Worm (Caenorhabditis elegans) whole organism, L3 larva: ENCODE results near the gene cysl-2.

Experiments
- egl-27 ChIP-seq: sonication (generic microtip); optimal IDR thresholded peaks from 4 replicates; lab custom pipeline; 2017; ENCODE audit warnings: missing biosample characterization, missing genetic modification reagents, missing genetic modification characterization
- eor-1 ChIP-seq, 2 experiments: fragments of 150-350 bp; optimal IDR thresholded peaks; 2 replicates each; lab custom pipeline; 2014 to 2018; ENCODE audit warnings: missing biosample characterization in 2 of 2, missing genetic modification characterization in 2 of 2
- fkh-10 ChIP-seq: sonication (generic microtip); optimal IDR thresholded peaks from 2 replicates; lab custom pipeline; 2017; ENCODE audit warnings: missing biosample characterization, missing genetic modification reagents, missing genetic modification characterization
- mdl-1 ChIP-seq: fragments of 150-350 bp; optimal IDR thresholded peaks from 2 replicates; lab custom pipeline; 2014; ENCODE audit warnings: missing biosample characterization, missing genetic modification characterization
- nfya-1 ChIP-seq: sonication (generic microtip); optimal IDR thresholded peaks from 2 replicates; lab custom pipeline; 2017; ENCODE audit warnings: missing genetic modification characterization, mild to moderate bottlenecking, missing compliant biosample characterization, antibody characterized with exemption, moderate library complexity; ENCODE audit not compliant: insufficient read depth
- ztf-4 ChIP-seq: fragments of 150-350 bp; optimal IDR thresholded peaks from 2 replicates; lab custom pipeline; 2014; ENCODE audit warnings: missing biosample characterization, missing genetic modification characterization

ce11 chrII:14479583-14480245, 14.5 kb downstream of the cysl-2 start, which contains the start of gene C13B4.1:
- TF ChIP-seq fkh-10 (no peak), mdl-1 (no peak), eor-1 (tag; optimal IDR thresholded peaks at IDR 0.05; lab: Kevin White, UChicago) (no peak), egl-27 (tag; lab: Kevin White, UChicago) (no peak), ztf-4 (tag; lab: Kevin White, UChicago) (no peak), nfya-1 (tag; lab: Kevin White, UChicago) (no peak)
